ENCODE assay signal across 4 fruit fly cellular contexts in genomic region chr3L:9864275-9865052, dm6.
TF ChIP-seq lines count a peak whose summit lies in the region.

iPLA2-VIA (minus strand) TSS chr3L:9864349.
Ciz1 (plus strand) TSS chr3L:9864639.

- no peak for TF ChIP-seq CTCF in whole organism, embryonic (GFP tag; optimal IDR thresholded peaks at IDR 0.05; lab: Kevin White, UChicago)

TF ChIP-seq in whole organism, adult, 20 proteins besides CTCF, POLR2A, EP300 and RAD21:
- TF ChIP-seq toe (GFP tag; optimal IDR thresholded peaks at IDR 0.05; lab: Kevin White, UChicago), result peak; percentile 65
- TF ChIP-seq ovo (GFP tag; optimal IDR thresholded peaks at IDR 0.05; lab: Kevin White, UChicago), result no peak
- peak; percentile 34 for TF ChIP-seq bab1 (GFP tag; optimal IDR thresholded peaks at IDR 0.05; lab: Kevin White, UChicago)
- no peak for TF ChIP-seq CG7045 (GFP tag; optimal IDR thresholded peaks at IDR 0.05; lab: Kevin White, UChicago)
- peak; percentile 19 for TF ChIP-seq pad (GFP tag; optimal IDR thresholded peaks at IDR 0.05; lab: Kevin White, UChicago)
- no peak for TF ChIP-seq Hr96 (GFP tag; optimal IDR thresholded peaks at IDR 0.05; lab: Kevin White, UChicago)
- peak; percentile 32 for TF ChIP-seq CG7101 (tag; optimal IDR thresholded peaks at IDR 0.05; lab: Kevin White, UChicago)
- TF ChIP-seq cic (GFP tag; optimal IDR thresholded peaks at IDR 0.05; lab: Kevin White, UChicago), result no peak
- no peak for TF ChIP-seq cnc (optimal IDR thresholded peaks at IDR 0.05; lab: Kevin White, UChicago)
- TF ChIP-seq kay (GFP tag; lab: Kevin White, UChicago; ENCODE audit: borderline replicate concordance), result peak; percentile 51
- TF ChIP-seq tj (GFP tag; optimal IDR thresholded peaks at IDR 0.05; lab: Kevin White, UChicago), result peak; percentile 12
- no peak for TF ChIP-seq CG33017 (tag; optimal IDR thresholded peaks at IDR 0.05; lab: Kevin White, UChicago)
- TF ChIP-seq Mnt (GFP tag; optimal IDR thresholded peaks at IDR 0.05; lab: Kevin White, UChicago), result peak; percentile 36
- TF ChIP-seq CG5204 (GFP tag; optimal IDR thresholded peaks at IDR 0.05; lab: Kevin White, UChicago), result no peak
- no peak for TF ChIP-seq Clk (GFP tag; optimal IDR thresholded peaks at IDR 0.05; lab: Kevin White, UChicago)
- TF ChIP-seq Crg-1 (GFP tag; optimal IDR thresholded peaks at IDR 0.05; lab: Kevin White, UChicago), result no peak
- TF ChIP-seq CG12768 (GFP tag; optimal IDR thresholded peaks at IDR 0.05; lab: Kevin White, UChicago), result no peak
- TF ChIP-seq CG14711 (tag; optimal IDR thresholded peaks at IDR 0.05; lab: Kevin White, UChicago), result peak; percentile 5
- peak; percentile 18 for TF ChIP-seq CG11617 (GFP tag; optimal IDR thresholded peaks at IDR 0.05; lab: Kevin White, UChicago)
- peak; percentile 36 for TF ChIP-seq CG1620 (GFP tag; optimal IDR thresholded peaks at IDR 0.05; lab: Kevin White, UChicago)

TF ChIP-seq in whole organism, embryonic, 481 proteins besides CTCF, POLR2A, EP300 and RAD21 (continues in another document):
- no peak for TF ChIP-seq sisA (GFP tag; IDR thresholded peaks at IDR 0.05; lab: Robert Waterston, UW)
- TF ChIP-seq mam (GFP tag; optimal IDR thresholded peaks at IDR 0.05; lab: Kevin White, UChicago), result peak; percentile 39
- TF ChIP-seq CG14860 (GFP tag; IDR thresholded peaks at IDR 0.05; lab: Robert Waterston, UW; ENCODE audit: partially characterized antibody), result peak; percentile 64; the same call in 2 of the 3 replicates
- TF ChIP-seq CG9932 (GFP tag; IDR thresholded peaks at IDR 0.05; lab: Robert Waterston, UW), result no peak; the same call in 1 of the 2 replicates
- no peak for TF ChIP-seq CG3163 (GFP tag; optimal IDR thresholded peaks at IDR 0.05; lab: Kevin White, UChicago)
- no peak for TF ChIP-seq twi (tag; optimal IDR thresholded peaks at IDR 0.05; lab: Kevin White, UChicago)
- TF ChIP-seq CG32772 (GFP tag; IDR thresholded peaks at IDR 0.05; lab: Robert Waterston, UW), result no peak
- no peak for TF ChIP-seq pan (optimal IDR thresholded peaks at IDR 0.05; lab: Kevin White, UChicago)
- TF ChIP-seq pan (GFP tag; optimal IDR thresholded peaks at IDR 0.05 in 1 of 2, IDR thresholded peaks at IDR 0.05 in 1 of 2), result no peak
- no peak for TF ChIP-seq ash1 (GFP tag; optimal IDR thresholded peaks at IDR 0.05; lab: Kevin White, UChicago)
- TF ChIP-seq lilli (GFP tag; optimal IDR thresholded peaks at IDR 0.05; lab: Kevin White, UChicago), result peak; percentile 7
- peak; percentile 25 for TF ChIP-seq CG33213 (GFP tag; optimal IDR thresholded peaks at IDR 0.05; lab: Kevin White, UChicago)
- TF ChIP-seq aop (GFP tag; IDR thresholded peaks at IDR 0.05; lab: Robert Waterston, UW), result no peak
- TF ChIP-seq ATbp (GFP tag; optimal IDR thresholded peaks at IDR 0.05; lab: Kevin White, UChicago), result no peak
- no peak for TF ChIP-seq hkb (optimal IDR thresholded peaks at IDR 0.05; lab: Kevin White, UChicago)
- no peak for TF ChIP-seq hkb (GFP tag; IDR thresholded peaks at IDR 0.05; lab: Robert Waterston, UW)
- TF ChIP-seq bab2 (GFP tag; optimal IDR thresholded peaks at IDR 0.05; lab: Kevin White, UChicago), result peak; percentile 28
- TF ChIP-seq CG6689 (GFP tag; IDR thresholded peaks at IDR 0.05; lab: Robert Waterston, UW), result no peak
- peak; percentile 71; the same call in 1 of the 2 replicates for TF ChIP-seq amos (GFP tag; IDR thresholded peaks at IDR 0.05; lab: Robert Waterston, UW; ENCODE audit: partially characterized antibody)
- peak; percentile 50; the same call in 1 of the 2 replicates for TF ChIP-seq hbn (GFP tag; IDR thresholded peaks at IDR 0.05; lab: Robert Waterston, UW; ENCODE audit: partially characterized antibody)
- no peak for TF ChIP-seq dati (GFP tag; IDR thresholded peaks at IDR 0.05; lab: Robert Waterston, UW)
- no peak for TF ChIP-seq C15 (GFP tag; IDR thresholded peaks at IDR 0.05; lab: Robert Waterston, UW)
- no peak for TF ChIP-seq mirr (GFP tag; optimal IDR thresholded peaks at IDR 0.05; lab: Kevin White, UChicago)
- no peak for TF ChIP-seq CG31388 (GFP tag; optimal IDR thresholded peaks at IDR 0.05; lab: Kevin White, UChicago)

TF ChIP-seq in whole organism, prepupa, 60 proteins besides CTCF, POLR2A, EP300 and RAD21 (continues in another document):
- TF ChIP-seq CG3032 (tag; optimal IDR thresholded peaks at IDR 0.05; lab: Kevin White, UChicago) (peak; percentile 22), cyc (GFP tag; optimal IDR thresholded peaks at IDR 0.05; lab: Kevin White, UChicago) (no peak), CG3919 (GFP tag; optimal IDR thresholded peaks at IDR 0.05; lab: Kevin White, UChicago) (no peak), net (GFP tag; optimal IDR thresholded peaks at IDR 0.05; lab: Kevin White, UChicago) (no peak), CG6854 (GFP tag; optimal IDR thresholded peaks at IDR 0.05; lab: Kevin White, UChicago) (peak; percentile 47), CG16779 (tag; optimal IDR thresholded peaks at IDR 0.05; lab: Kevin White, UChicago) (no peak), lz (GFP tag; optimal IDR thresholded peaks at IDR 0.05; lab: Kevin White, UChicago) (peak; percentile 44), fkh (GFP tag; optimal IDR thresholded peaks at IDR 0.05; lab: Kevin White, UChicago) (no peak), Hr38 (GFP tag; optimal IDR thresholded peaks at IDR 0.05; lab: Kevin White, UChicago) (no peak), Sox102F (GFP tag; optimal IDR thresholded peaks at IDR 0.05; lab: Kevin White, UChicago) (no peak), CG32006 (GFP tag; optimal IDR thresholded peaks at IDR 0.05; lab: Kevin White, UChicago) (no peak), CG6163 (GFP tag; IDR thresholded peaks at IDR 0.05; lab: Robert Waterston, UW) (no peak), CG7368 (GFP tag; optimal IDR thresholded peaks at IDR 0.05; lab: Kevin White, UChicago) (no peak), spab (GFP tag; optimal IDR thresholded peaks at IDR 0.05; lab: Kevin White, UChicago) (no peak), OdsH (GFP tag; optimal IDR thresholded peaks at IDR 0.05; lab: Kevin White, UChicago) (no peak), eg (GFP tag; IDR thresholded peaks at IDR 0.05; lab: Robert Waterston, UW) (no peak), CG9139 (GFP tag; optimal IDR thresholded peaks at IDR 0.05; lab: Kevin White, UChicago) (no peak), Eip75B (GFP tag; optimal IDR thresholded peaks at IDR 0.05; lab: Kevin White, UChicago) (no peak), CG10631 (GFP tag; optimal IDR thresholded peaks at IDR 0.05; lab: Kevin White, UChicago) (peak; percentile 42), CG1621 (tag; optimal IDR thresholded peaks at IDR 0.05; lab: Kevin White, UChicago) (no peak), Eip93F (GFP tag; optimal IDR thresholded peaks at IDR 0.05; lab: Kevin White, UChicago) (no peak), CG11294 (GFP tag; IDR thresholded peaks at IDR 0.05; lab: Robert Waterston, UW) (no peak), achi (GFP tag; optimal IDR thresholded peaks at IDR 0.05; lab: Kevin White, UChicago) (no peak), Ets21C (GFP tag; optimal IDR thresholded peaks at IDR 0.05; lab: Kevin White, UChicago) (no peak), Ets96B (tag; optimal IDR thresholded peaks at IDR 0.05; lab: Kevin White, UChicago) (no peak), ss (GFP tag; optimal IDR thresholded peaks at IDR 0.05; lab: Kevin White, UChicago) (peak in 1 of 2 experiments; percentile 30), dac (GFP tag; optimal IDR thresholded peaks at IDR 0.05; lab: Kevin White, UChicago) (no peak), Eip78C (GFP tag; lab: Kevin White, UChicago) (peak; percentile 60)

TF ChIP-seq in whole organism, wandering third instar larva, 38 proteins besides CTCF, POLR2A, EP300 and RAD21:
- TF ChIP-seq foxo (GFP tag; optimal IDR thresholded peaks at IDR 0.05; lab: Kevin White, UChicago) (peak in 1 of 2 experiments; percentile 59), ey (GFP tag; optimal IDR thresholded peaks at IDR 0.05; lab: Kevin White, UChicago) (peak; percentile 1), dsf (GFP tag; optimal IDR thresholded peaks at IDR 0.05; lab: Kevin White, UChicago; ENCODE audit: borderline replicate concordance) (peak; percentile 24), br (GFP tag; optimal IDR thresholded peaks at IDR 0.05; lab: Kevin White, UChicago) (peak; percentile 38), Sp1 (GFP tag; optimal IDR thresholded peaks at IDR 0.05; lab: Kevin White, UChicago) (peak; percentile 9), Dif (GFP tag; optimal IDR thresholded peaks at IDR 0.05; lab: Kevin White, UChicago; ENCODE audit: partially characterized antibody) (no peak), Hr83 (GFP tag; optimal IDR thresholded peaks at IDR 0.05; lab: Kevin White, UChicago; ENCODE audit: poor library complexity, severe bottlenecking) (peak; percentile 20), CG9705 (GFP tag; optimal IDR thresholded peaks at IDR 0.05; lab: Kevin White, UChicago) (peak; percentile 3), Jra (GFP tag; optimal IDR thresholded peaks at IDR 0.05; lab: Kevin White, UChicago) (peak; percentile 53), GATAd (GFP tag; optimal IDR thresholded peaks at IDR 0.05; lab: Kevin White, UChicago) (no peak), Hnf4 (GFP tag; optimal IDR thresholded peaks at IDR 0.05; lab: Kevin White, UChicago) (peak; percentile 55)
